Fruit fly (Drosophila melanogaster) whole organism, embryonic: Measurements from ENCODE around the gene CG9737.

Experiments used
- Bgb ChIP-seq: fragments of 200-800 bp; sonication (Bioruptor generic); IDR thresholded peaks from 2 replicates; pipeline ENCODE4 v1.3.6; 2022; ENCODE audit warnings: missing biosample characterization, missing genetic modification characterization; ENCODE audit not compliant: partially characterized antibody
- CG10274 ChIP-seq: fragments of 200-800 bp; sonication (Bioruptor generic); optimal IDR thresholded peaks from 3 replicates; lab custom pipeline; 2017; ENCODE audit warnings: missing biosample characterization, mild to moderate bottlenecking, missing genetic modification characterization
- CG11247 ChIP-seq: fragments of 200-800 bp; sonication (Bioruptor generic); IDR thresholded peaks from 2 replicates; pipeline ENCODE4 v1.3.6; 2022; ENCODE audit warnings: missing biosample characterization, missing genetic modification characterization
- CG12071 ChIP-seq: fragments of 200-800 bp; sonication (Bioruptor generic); optimal IDR thresholded peaks from 3 replicates; lab custom pipeline; 2018; ENCODE audit warnings: missing biosample characterization, mild to moderate bottlenecking, missing genetic modification characterization
- CG12659 ChIP-seq: fragments of 200-800 bp; sonication (Bioruptor generic); optimal IDR thresholded peaks from 3 replicates; lab custom pipeline; 2017; ENCODE audit warnings: mild to moderate bottlenecking, missing biosample characterization, missing genetic modification reagents, missing genetic modification characterization
- CG13287 ChIP-seq: fragments of 200-800 bp; sonication (Bioruptor generic); IDR thresholded peaks from 2 replicates; pipeline ENCODE4 v1.3.6; 2022; ENCODE audit warnings: missing biosample characterization, missing genetic modification characterization; ENCODE audit not compliant: partially characterized antibody
- CG13296 ChIP-seq: fragments of 200-800 bp; sonication (Bioruptor generic); optimal IDR thresholded peaks from 3 replicates; lab custom pipeline; 2018; ENCODE audit warnings: missing biosample characterization, mild to moderate bottlenecking, missing genetic modification characterization
- CG14710 ChIP-seq: fragments of 200-800 bp; sonication (Bioruptor generic); optimal IDR thresholded peaks from 3 replicates; lab custom pipeline; 2019; ENCODE audit warnings: missing biosample characterization, mild to moderate bottlenecking, missing genetic modification characterization, moderate library complexity
- CG14965 ChIP-seq: fragments of 200-800 bp; sonication (Bioruptor generic); optimal IDR thresholded peaks from 2 replicates; lab custom pipeline; 2016; ENCODE audit warnings: missing biosample characterization, missing genetic modification characterization, borderline replicate concordance
- CG16779 ChIP-seq: fragments of 200-800 bp; sonication (Bioruptor generic); IDR thresholded peaks from 2 replicates; pipeline ENCODE4 v1.3.6; 2022; ENCODE audit warnings: missing biosample characterization, missing genetic modification characterization
- CG16863 ChIP-seq: fragments of 200-800 bp; sonication (Bioruptor generic); optimal IDR thresholded peaks from 3 replicates; lab custom pipeline; 2016; ENCODE audit warnings: missing biosample characterization, missing genetic modification characterization
- CG17385 ChIP-seq: fragments of 200-800 bp; sonication (Bioruptor generic); optimal IDR thresholded peaks from 3 replicates; lab custom pipeline; 2018; ENCODE audit warnings: missing biosample characterization, mild to moderate bottlenecking, missing genetic modification characterization
- CG1792 ChIP-seq: fragments of 200-800 bp; sonication (Bioruptor generic); optimal IDR thresholded peaks from 2 replicates; lab custom pipeline; 2016; ENCODE audit warnings: missing biosample characterization, missing genetic modification characterization
- CG32767 ChIP-seq: fragments of 200-800 bp; sonication (Bioruptor generic); IDR thresholded peaks from 2 replicates; pipeline ENCODE4 v1.3.6; 2022; ENCODE audit warnings: missing biosample characterization, missing genetic modification characterization
- CG3847 ChIP-seq: fragments of 200-800 bp; sonication (Bioruptor generic); IDR thresholded peaks from 2 replicates; pipeline ENCODE4 v1.3.6; 2022; ENCODE audit warnings: missing biosample characterization, missing genetic modification characterization
- CG4282 ChIP-seq: fragments of 200-800 bp; sonication (Bioruptor generic); optimal IDR thresholded peaks from 2 replicates; lab custom pipeline; 2016; ENCODE audit warnings: missing biosample characterization, missing genetic modification characterization
- CG4360 ChIP-seq: fragments of 200-800 bp; sonication (Bioruptor generic); IDR thresholded peaks from 2 replicates; pipeline ENCODE4 v1.3.6; 2022; ENCODE audit warnings: missing biosample characterization, missing genetic modification characterization
- CG4617 ChIP-seq: fragments of 200-800 bp; sonication (Bioruptor generic); optimal IDR thresholded peaks from 3 replicates; lab custom pipeline; 2016; ENCODE audit warnings: missing biosample characterization, missing genetic modification characterization, borderline replicate concordance
- CG5245 ChIP-seq: fragments of 200-800 bp; sonication (Bioruptor generic); optimal IDR thresholded peaks from 3 replicates; lab custom pipeline; 2016; ENCODE audit warnings: missing biosample characterization, missing genetic modification characterization
- CG5953 ChIP-seq: fragments of 200-800 bp; sonication (Bioruptor generic); IDR thresholded peaks from 2 replicates; pipeline ENCODE4 v1.3.6; 2022; ENCODE audit warnings: missing biosample characterization, missing genetic modification characterization
- CG6272 ChIP-seq: fragments of 200-800 bp; sonication (Bioruptor generic); IDR thresholded peaks from 2 replicates; pipeline ENCODE4 v1.3.6; 2022; ENCODE audit warnings: missing biosample characterization, missing genetic modification characterization
- CG7786 ChIP-seq: fragments of 200-800 bp; sonication (Bioruptor generic); optimal IDR thresholded peaks from 2 replicates; lab custom pipeline; 2016; ENCODE audit warnings: missing biosample characterization, missing genetic modification characterization
- CG8290 ChIP-seq, 3 experiments: fragments of 200-800 bp; sonication (Bioruptor generic); optimal IDR thresholded peaks; 2 replicates each; lab custom pipeline; 2016 to 2019; ENCODE audit warnings: missing biosample characterization in 3 of 3, missing genetic modification characterization in 3 of 3, mild to moderate bottlenecking in 2 of 3, moderate library complexity in 1 of 3
- CG8478 ChIP-seq: fragments of >200 bp; optimal IDR thresholded peaks from 2 replicates; lab custom pipeline; 2018
- Camta ChIP-seq: fragments of 200-800 bp; sonication (Bioruptor generic); optimal IDR thresholded peaks from 2 replicates; lab custom pipeline; 2016; ENCODE audit warnings: missing biosample characterization, missing genetic modification characterization
- H2.0 ChIP-seq: fragments of 200-800 bp; sonication (Bioruptor generic); IDR thresholded peaks from 2 replicates; pipeline ENCODE4 v1.3.6; 2022; ENCODE audit warnings: missing biosample characterization, missing genetic modification characterization
- HLH4C ChIP-seq: fragments of 200-800 bp; sonication (Bioruptor generic); IDR thresholded peaks from 3 replicates; pipeline ENCODE4 v1.3.6; 2022; ENCODE audit warnings: missing biosample characterization, missing genetic modification characterization; ENCODE audit not compliant: partially characterized antibody
- HLHmδ ChIP-seq: fragments of 200-800 bp; sonication (Bioruptor generic); optimal IDR thresholded peaks from 2 replicates; lab custom pipeline; 2018; ENCODE audit warnings: missing biosample characterization, mild to moderate bottlenecking, missing genetic modification characterization, moderate library complexity
- Mad ChIP-seq: fragments of 200-800 bp; sonication (Bioruptor generic); optimal IDR thresholded peaks from 2 replicates; lab custom pipeline; 2016; ENCODE audit warnings: missing biosample characterization, missing genetic modification characterization
- NC2β ChIP-seq: fragments of 200-800 bp; sonication (Bioruptor generic); optimal IDR thresholded peaks from 2 replicates; lab custom pipeline; 2016; ENCODE audit warnings: missing biosample characterization, missing genetic modification characterization
- NK7.1 ChIP-seq: fragments of 200-800 bp; sonication (Bioruptor generic); optimal IDR thresholded peaks from 3 replicates; lab custom pipeline; 2016; ENCODE audit warnings: missing biosample characterization, missing genetic modification characterization
- Sox100B ChIP-seq: fragments of 200-800 bp; sonication (Bioruptor generic); optimal IDR thresholded peaks from 3 replicates; lab custom pipeline; 2018; ENCODE audit warnings: missing biosample characterization, mild to moderate bottlenecking, missing genetic modification characterization
- Tbp ChIP-seq: fragments of >200 bp; optimal IDR thresholded peaks from 2 replicates; lab custom pipeline; 2018; ENCODE audit warnings: missing biosample characterization, missing genetic modification characterization
- Vsx1 ChIP-seq: fragments of 200-800 bp; sonication (Bioruptor generic); optimal IDR thresholded peaks from 2 replicates; lab custom pipeline; 2017; ENCODE audit warnings: missing biosample characterization, mild to moderate bottlenecking, missing genetic modification characterization, missing genetic modification reagents
- Xbp1 ChIP-seq: fragments of 200-800 bp; sonication (Bioruptor generic); optimal IDR thresholded peaks from 3 replicates; lab custom pipeline; 2016; ENCODE audit warnings: missing biosample characterization, mild to moderate bottlenecking, missing genetic modification characterization
- al ChIP-seq: fragments of 200-800 bp; sonication (Bioruptor generic); IDR thresholded peaks from 2 replicates; pipeline ENCODE4 v1.3.6; 2022; ENCODE audit warnings: missing biosample characterization, missing genetic modification characterization
- ap ChIP-seq: fragments of 200-800 bp; sonication (Bioruptor generic); IDR thresholded peaks from 2 replicates; pipeline ENCODE4 v1.3.6; 2022; ENCODE audit warnings: missing biosample characterization, missing genetic modification characterization
- az2 ChIP-seq: fragments of 200-800 bp; sonication (Bioruptor generic); optimal IDR thresholded peaks from 3 replicates; lab custom pipeline; 2016; ENCODE audit warnings: missing biosample characterization, missing genetic modification characterization
- bigmax ChIP-seq: fragments of 200-800 bp; sonication (Bioruptor generic); optimal IDR thresholded peaks from 2 replicates; lab custom pipeline; 2018; ENCODE audit warnings: missing biosample characterization, mild to moderate bottlenecking, missing genetic modification characterization
- cato ChIP-seq: fragments of 200-800 bp; sonication (Bioruptor generic); optimal IDR thresholded peaks from 2 replicates; lab custom pipeline; 2016; ENCODE audit warnings: missing biosample characterization, missing genetic modification characterization, borderline replicate concordance
- hbn ChIP-seq: fragments of 200-800 bp; sonication (Bioruptor generic); IDR thresholded peaks from 2 replicates; pipeline ENCODE4 v1.3.6; 2022; ENCODE audit warnings: missing biosample characterization, missing genetic modification characterization; ENCODE audit not compliant: partially characterized antibody
- her ChIP-seq: fragments of 200-800 bp; sonication (Bioruptor generic); optimal IDR thresholded peaks from 2 replicates; lab custom pipeline; 2016; ENCODE audit warnings: missing biosample characterization, missing genetic modification characterization
- lilli ChIP-seq: fragments of 200-800 bp; sonication (Bioruptor generic); optimal IDR thresholded peaks from 3 replicates; lab custom pipeline; 2016; ENCODE audit warnings: missing biosample characterization, missing genetic modification characterization
- otp ChIP-seq: fragments of 200-800 bp; sonication (Bioruptor generic); IDR thresholded peaks from 3 replicates; pipeline ENCODE4, ENCODE4 v1.3.6; 2022; ENCODE audit warnings: missing biosample characterization, missing genetic modification characterization
- pros ChIP-seq: fragments of 200-800 bp; sonication (Bioruptor generic); optimal IDR thresholded peaks from 3 replicates; lab custom pipeline; 2019; ENCODE audit warnings: missing biosample characterization, mild to moderate bottlenecking, missing genetic modification characterization, moderate library complexity
- sc ChIP-seq, 3 experiments: fragments of >200 bp in 2 of 3; fragments of 200-800 bp in 1 of 3; sonication (Bioruptor generic) in 1 of 3; optimal IDR thresholded peaks; 2 replicates in 2 of 3; 3 replicates in 1 of 3; lab custom pipeline; 2017; ENCODE audit warnings: mild to moderate bottlenecking in 1 of 3, missing biosample characterization in 1 of 3, missing genetic modification characterization in 1 of 3, missing genetic modification reagents in 1 of 3
- sna ChIP-seq: fragments of 200-800 bp; sonication (Bioruptor generic); IDR thresholded peaks from 2 replicates; pipeline ENCODE4 v1.3.6; 2022; ENCODE audit warnings: missing biosample characterization, missing genetic modification characterization; ENCODE audit not compliant: partially characterized antibody
- sob ChIP-seq: fragments of 200-800 bp; sonication (Bioruptor generic); IDR thresholded peaks from 2 replicates; pipeline ENCODE4 v1.3.6; 2022; ENCODE audit warnings: missing biosample characterization, missing genetic modification characterization
- tap ChIP-seq: fragments of 200-800 bp; optimal IDR thresholded peaks from 3 replicates; lab custom pipeline; 2019; ENCODE audit warnings: missing biosample characterization, mild to moderate bottlenecking, missing genetic modification characterization, moderate library complexity
- trh ChIP-seq: fragments of 200-800 bp; sonication (Bioruptor generic); optimal IDR thresholded peaks from 2 replicates; lab custom pipeline; 2016; ENCODE audit warnings: missing biosample characterization, missing genetic modification characterization

Gene CG9737

DNA sequence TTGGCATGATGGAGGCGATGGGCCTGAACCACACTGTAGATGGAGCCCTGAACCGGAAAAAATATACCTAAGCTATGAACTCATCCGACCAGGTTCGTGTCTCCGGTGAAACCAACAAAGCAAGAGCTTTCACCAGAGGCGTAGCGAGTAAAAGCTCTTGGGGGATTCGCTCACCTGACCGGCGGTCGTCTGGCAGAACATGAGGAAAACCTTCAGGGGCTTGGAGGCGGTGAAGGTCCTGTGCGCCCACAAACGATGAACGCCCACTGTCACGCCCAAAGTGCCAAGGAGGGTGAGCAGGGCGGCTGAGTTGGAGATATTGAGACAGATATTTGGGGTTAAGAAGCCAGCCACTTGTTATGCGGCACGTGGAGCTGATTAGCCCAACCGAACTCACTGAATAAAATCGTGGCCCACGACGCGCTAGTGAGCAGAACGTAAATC lies 47.5 kb downstream of the CG9737 start (continued):
- peak; percentile 6 for TF ChIP-seq CG5245
- no peak for TF ChIP-seq CG14710 (tag; lab: Kevin White, UChicago)
- TF ChIP-seq CG7786 (GFP tag; lab: Kevin White, UChicago), result peak; percentile 37
- no peak; the same call in 1 of the 2 replicates for TF ChIP-seq CG4360 (GFP tag; lab: Robert Waterston, UW)
- TF ChIP-seq her (GFP tag; lab: Kevin White, UChicago), result peak; percentile 72
- TF ChIP-seq sna, result no peak
- TF ChIP-seq CG13287 (GFP tag; lab: Robert Waterston, UW), result peak; percentile 54; the same call in 1 of the 2 replicates
- TF ChIP-seq Camta (GFP tag; lab: Kevin White, UChicago), result no peak
- no peak for TF ChIP-seq cato (GFP tag; lab: Kevin White, UChicago)
- peak; percentile 54 for TF ChIP-seq CG13296 (GFP tag; lab: Kevin White, UChicago)
- no peak for TF ChIP-seq ap (GFP tag; lab: Robert Waterston, UW)
- no peak for TF ChIP-seq az2
- no peak for TF ChIP-seq CG4617 (GFP tag; lab: Kevin White, UChicago)
- no peak for TF ChIP-seq CG8290 (GFP tag; optimal IDR thresholded peaks at IDR 0.05; lab: Kevin White, UChicago)
- TF ChIP-seq CG8290 (tag; optimal IDR thresholded peaks at IDR 0.05; lab: Kevin White, UChicago), result peak in 1 of 2 experiments; percentile 86
- no peak for TF ChIP-seq CG10274 (GFP tag; lab: Kevin White, UChicago)
- no peak for TF ChIP-seq hbn (GFP tag; lab: Robert Waterston, UW)
- TF ChIP-seq CG11247 (GFP tag; lab: Robert Waterston, UW), result peak; percentile 54; the same call in 1 of the 2 replicates
- TF ChIP-seq tap (tag; lab: Kevin White, UChicago), result no peak
- peak; percentile 91 for TF ChIP-seq Vsx1 (GFP tag; lab: Kevin White, UChicago)
- peak; percentile 71 for TF ChIP-seq CG16779 (GFP tag; lab: Robert Waterston, UW)
- TF ChIP-seq CG17385, result no peak
- TF ChIP-seq HLH4C (GFP tag; lab: Robert Waterston, UW), result no peak
- no peak for TF ChIP-seq CG16863
- no peak for TF ChIP-seq Sox100B
- TF ChIP-seq HLHmδ (GFP tag; lab: Kevin White, UChicago), result no peak
- peak; percentile 41; the same call in 1 of the 2 replicates for TF ChIP-seq H2.0 (GFP tag; lab: Robert Waterston, UW)
- TF ChIP-seq al, result peak; percentile 69
- no peak for TF ChIP-seq CG14965 (GFP tag; lab: Kevin White, UChicago)
- TF ChIP-seq CG3847 (GFP tag; lab: Robert Waterston, UW), result peak; percentile 63
- TF ChIP-seq otp (GFP tag; lab: Robert Waterston, UW), result no peak
- TF ChIP-seq lilli (GFP tag; lab: Kevin White, UChicago), result peak; percentile 67
- no peak for TF ChIP-seq pros (GFP tag; lab: Kevin White, UChicago)
- TF ChIP-seq CG5953 (GFP tag; lab: Robert Waterston, UW), result no peak
- TF ChIP-seq Bgb (GFP tag; lab: Robert Waterston, UW), result peak; percentile 35; the same call in 1 of the 2 replicates
- TF ChIP-seq sob, result peak; percentile 68
- TF ChIP-seq CG8478 (lab: Kevin White, UChicago), result no peak
- no peak for TF ChIP-seq CG32767 (GFP tag; lab: Robert Waterston, UW)
- no peak for TF ChIP-seq NK7.1
- peak; percentile 83 for TF ChIP-seq bigmax (GFP tag; lab: Kevin White, UChicago)
- no peak for TF ChIP-seq sc (optimal IDR thresholded peaks at IDR 0.05; lab: Kevin White, UChicago)
- no peak for TF ChIP-seq sc (GFP tag; optimal IDR thresholded peaks at IDR 0.05; lab: Kevin White, UChicago)
- no peak for TF ChIP-seq CG4282 (GFP tag; lab: Kevin White, UChicago)
- TF ChIP-seq CG12071 (GFP tag; lab: Kevin White, UChicago), result peak; percentile 35
- peak; percentile 10 for TF ChIP-seq Mad
- 0 out of 2 replicates have a peak, but pooled peaks have one; percentile 16 for TF ChIP-seq CG6272 (GFP tag; lab: Robert Waterston, UW)
- TF ChIP-seq NC2β, result no peak
- TF ChIP-seq CG12659 (GFP tag; lab: Kevin White, UChicago), result peak; percentile 47
- TF ChIP-seq Tbp, result no peak
- peak; percentile 62 for TF ChIP-seq Xbp1
- TF ChIP-seq CG1792 (GFP tag; lab: Kevin White, UChicago), result no peak
- no peak for TF ChIP-seq trh (GFP tag; lab: Kevin White, UChicago)
